Fruit fly (Drosophila melanogaster) ovary, adult (tissue): Measurements from ENCODE around the gene ort.

ENCODE experiments used
- CG17801 ChIP-seq: fragments of 200-800 bp; optimal IDR thresholded peaks from 2 replicates; lab custom pipeline; 2019; ENCODE audit warnings: missing biosample characterization, mild to moderate bottlenecking, missing genetic modification characterization, moderate library complexity; ENCODE audit not compliant: partially characterized antibody

The ort gene

dm6 chr3R:19682424-19682823 is 22.9 kb downstream of the ort start:
- TF ChIP-seq CG17801, result no peak

- TF ChIP-seq CG17801, result no peak
These were observed 43.9 kb downstream of the ort start for dm6 chr3R:19703398-19703797.
